Worm (Caenorhabditis elegans) whole organism, midembryonic: ENCODE results near the gene str-249.

Source experiments
- T22C8.4 ChIP-seq: fragments of 200-800 bp; sonication (Bioruptor generic); IDR thresholded peaks from 2 replicates; pipeline ENCODE4 v1.3.6; 2022; ENCODE audit warnings: missing genetic modification characterization, missing compliant biosample characterization
- cog-1 ChIP-seq: sonication (generic microtip); optimal IDR thresholded peaks from 2 replicates; lab custom pipeline; 2016; ENCODE audit warnings: missing genetic modification characterization, missing compliant biosample characterization
- flt-1 ChIP-seq: fragments of 200-800 bp; sonication (Bioruptor generic); IDR thresholded peaks from 2 replicates; pipeline ENCODE4 v1.3.6; 2022; ENCODE audit warnings: missing genetic modification characterization, missing compliant biosample characterization
- klf-2 ChIP-seq: fragments of 200-800 bp; sonication (Bioruptor generic); conservative IDR thresholded peaks from 2 replicates; pipeline ENCODE4 v1.3.6; 2022; ENCODE audit warnings: missing genetic modification reagents, missing genetic modification characterization, missing compliant biosample characterization
- med-1 ChIP-seq: sonication (generic microtip); optimal IDR thresholded peaks from 2 replicates; lab custom pipeline; 2017; ENCODE audit warnings: missing genetic modification characterization, mild to moderate bottlenecking, missing compliant biosample characterization, antibody characterized with exemption, missing genetic modification reagents; ENCODE audit not compliant: insufficient read depth
- ref-1 ChIP-seq: fragments of 200-800 bp; sonication (Bioruptor generic); conservative IDR thresholded peaks from 2 replicates; pipeline ENCODE4 v1.3.6; 2022; ENCODE audit warnings: missing genetic modification reagents, missing genetic modification characterization, missing compliant biosample characterization
- tab-1 ChIP-seq: fragments of 200-800 bp; sonication (Bioruptor generic); IDR thresholded peaks from 2 replicates; pipeline ENCODE4 v1.3.6; 2022; ENCODE audit warnings: missing genetic modification characterization, missing compliant biosample characterization
- ztf-23 ChIP-seq: fragments of 200-800 bp; sonication (Bioruptor generic); IDR thresholded peaks from 2 replicates; pipeline ENCODE4 v1.3.6; 2022; ENCODE audit warnings: missing genetic modification reagents, missing genetic modification characterization, missing compliant biosample characterization
- ztf-29 ChIP-seq: fragments of 200-800 bp; sonication (Bioruptor generic); IDR thresholded peaks from 2 replicates; pipeline ENCODE4 v1.3.6; 2022; ENCODE audit warnings: missing genetic modification reagents, missing genetic modification characterization, missing compliant biosample characterization

- no peak for TF ChIP-seq ref-1
- no peak for TF ChIP-seq cog-1 (tag; lab: Kevin White, UChicago)
- no peak for TF ChIP-seq ztf-29 (GFP tag; lab: Robert Waterston, UW)
- no peak for TF ChIP-seq ztf-23 (GFP tag; lab: Robert Waterston, UW)
- no peak for TF ChIP-seq klf-2
- no peak for TF ChIP-seq flt-1 (GFP tag; lab: Robert Waterston, UW)
- TF ChIP-seq T22C8.4 (GFP tag; lab: Robert Waterston, UW): no peak
- TF ChIP-seq tab-1: no peak
- no peak for TF ChIP-seq med-1
Observed at ce11 chrIV:7182818-7183217, 3.8 kb downstream of the str-249 start.
